Worm (Caenorhabditis elegans) whole organism, mixed stage, embryonic: ENCODE measurements around the gene D2045.9.
A peak's percentile ranks its signal among the peaks of the same experiment; 100 is the strongest.

Experiments
- M03D4.4 ChIP-seq: sonication (generic microtip); optimal IDR thresholded peaks from 2 replicates; lab custom pipeline; 2017; ENCODE audit warnings: mild to moderate bottlenecking, missing genetic modification characterization, missing compliant biosample characterization
- bed-3 ChIP-seq: fragments of 200-800 bp; sonication (Bioruptor generic); optimal IDR thresholded peaks from 3 replicates; lab custom pipeline; 2018; ENCODE audit warnings: mild to moderate bottlenecking, missing genetic modification characterization, moderate library complexity, missing compliant biosample characterization
- blmp-1 ChIP-seq: fragments of 150-350 bp; optimal IDR thresholded peaks from 2 replicates; lab custom pipeline; 2014; ENCODE audit warnings: missing biosample characterization, missing genetic modification characterization
- ceh-39 ChIP-seq: fragments of 150-350 bp; optimal IDR thresholded peaks from 2 replicates; lab custom pipeline; 2014; ENCODE audit warnings: missing biosample characterization, missing genetic modification characterization
- ceh-43 ChIP-seq: fragments of 200-800 bp; sonication (Bioruptor generic); optimal IDR thresholded peaks from 2 replicates; lab custom pipeline; 2018; ENCODE audit warnings: mild to moderate bottlenecking, missing genetic modification characterization, moderate library complexity, missing compliant biosample characterization
- ceh-83 ChIP-seq: fragments of 200-800 bp; sonication (Bioruptor generic); optimal IDR thresholded peaks from 2 replicates; lab custom pipeline; 2018; ENCODE audit warnings: mild to moderate bottlenecking, missing genetic modification characterization, missing compliant biosample characterization
- ces-1 ChIP-seq: fragments of 150-350 bp; optimal IDR thresholded peaks from 2 replicates; lab custom pipeline; 2014; ENCODE audit warnings: missing biosample characterization, missing genetic modification reagents, missing genetic modification characterization
- cnd-1 ChIP-seq: fragments of 200-800 bp; sonication (Bioruptor generic); optimal IDR thresholded peaks from 2 replicates; lab custom pipeline; 2018; ENCODE audit warnings: mild to moderate bottlenecking, missing genetic modification characterization, missing compliant biosample characterization
- drap-1 ChIP-seq: fragments of 200-800 bp; sonication (Bioruptor generic); optimal IDR thresholded peaks from 3 replicates; lab custom pipeline; 2018; ENCODE audit warnings: mild to moderate bottlenecking, missing genetic modification characterization, missing compliant biosample characterization
- elt-1 ChIP-seq: sonication (generic microtip); optimal IDR thresholded peaks from 2 replicates; lab custom pipeline; 2017; ENCODE audit warnings: missing genetic modification characterization, mild to moderate bottlenecking, missing compliant biosample characterization, antibody characterized with exemption, moderate library complexity, borderline replicate concordance; ENCODE audit not compliant: insufficient read depth
- elt-3 ChIP-seq: fragments of 150-350 bp; optimal IDR thresholded peaks from 2 replicates; lab custom pipeline; 2014; ENCODE audit warnings: missing biosample characterization, missing genetic modification characterization
- flh-1 ChIP-seq: fragments of 200-800 bp; sonication (Bioruptor generic); optimal IDR thresholded peaks from 2 replicates; lab custom pipeline; 2018; ENCODE audit warnings: mild to moderate bottlenecking, missing genetic modification characterization, moderate library complexity, missing compliant biosample characterization
- ham-2 ChIP-seq: fragments of 200-800 bp; sonication (Bioruptor generic); optimal IDR thresholded peaks from 2 replicates; lab custom pipeline; 2018; ENCODE audit warnings: mild to moderate bottlenecking, missing genetic modification characterization, missing compliant biosample characterization
- hlh-1 ChIP-seq: fragments of 150-350 bp; optimal IDR thresholded peaks from 2 replicates; lab custom pipeline; 2014; ENCODE audit warnings: missing biosample characterization, missing genetic modification reagents, missing genetic modification characterization
- lin-13 ChIP-seq: fragments of 150-350 bp; optimal IDR thresholded peaks from 2 replicates; lab custom pipeline; 2014; ENCODE audit warnings: missing biosample characterization, missing genetic modification characterization
- lin-32 ChIP-seq: fragments of 200-800 bp; sonication (Bioruptor generic); optimal IDR thresholded peaks from 2 replicates; lab custom pipeline; 2018; ENCODE audit warnings: mild to moderate bottlenecking, missing genetic modification characterization, missing compliant biosample characterization
- lsy-2 ChIP-seq: fragments of 150-350 bp; optimal IDR thresholded peaks from 2 replicates; lab custom pipeline; 2014; ENCODE audit warnings: missing biosample characterization, missing genetic modification characterization
- mab-5 ChIP-seq: fragments of 150-350 bp; optimal IDR thresholded peaks from 2 replicates; lab custom pipeline; 2014; ENCODE audit warnings: missing biosample characterization, missing genetic modification characterization
- mep-1 ChIP-seq: fragments of 150-350 bp; optimal IDR thresholded peaks from 2 replicates; lab custom pipeline; 2017; ENCODE audit warnings: missing biosample characterization, missing genetic modification reagents, missing genetic modification characterization, inconsistent platforms
- mls-2 ChIP-seq: sonication (generic microtip); optimal IDR thresholded peaks from 2 replicates; lab custom pipeline; 2016; ENCODE audit warnings: mild to moderate bottlenecking, missing genetic modification characterization, moderate library complexity, missing compliant biosample characterization
- nhr-12 ChIP-seq: fragments of 150-350 bp; optimal IDR thresholded peaks from 2 replicates; lab custom pipeline; 2014; ENCODE audit warnings: missing biosample characterization, missing genetic modification characterization
- nhr-2 ChIP-seq: fragments of 150-350 bp; optimal IDR thresholded peaks from 2 replicates; lab custom pipeline; 2014; ENCODE audit warnings: missing biosample characterization, missing genetic modification characterization
- nhr-237 ChIP-seq: fragments of 150-350 bp; optimal IDR thresholded peaks from 2 replicates; lab custom pipeline; 2014; ENCODE audit warnings: missing biosample characterization, missing genetic modification characterization
- nhr-28 ChIP-seq: fragments of 150-350 bp; optimal IDR thresholded peaks from 2 replicates; lab custom pipeline; 2014; ENCODE audit warnings: missing biosample characterization, missing genetic modification characterization
- nhr-76 ChIP-seq: sonication (generic microtip); optimal IDR thresholded peaks from 2 replicates; lab custom pipeline; 2017; ENCODE audit warnings: missing biosample characterization, missing genetic modification characterization
- pha-4 ChIP-seq: fragments of 150-350 bp; optimal IDR thresholded peaks from 2 replicates; lab custom pipeline; 2018; ENCODE audit warnings: missing biosample characterization, missing genetic modification reagents, missing genetic modification characterization
- sem-2 ChIP-seq: fragments of 200-800 bp; sonication (Bioruptor generic); optimal IDR thresholded peaks from 2 replicates; lab custom pipeline; 2018; ENCODE audit warnings: mild to moderate bottlenecking, missing genetic modification characterization, missing compliant biosample characterization
- snpc-4 ChIP-seq: fragments of 150-350 bp; optimal IDR thresholded peaks from 2 replicates; lab custom pipeline; 2014; ENCODE audit warnings: missing biosample characterization, missing genetic modification characterization
- sptf-1 ChIP-seq: sonication (generic microtip); optimal IDR thresholded peaks from 2 replicates; lab custom pipeline; 2017; ENCODE audit warnings: mild to moderate bottlenecking, missing genetic modification characterization, moderate library complexity, missing compliant biosample characterization
- tbx-8 ChIP-seq: fragments of 200-800 bp; sonication (Bioruptor generic); optimal IDR thresholded peaks from 2 replicates; lab custom pipeline; 2018; ENCODE audit warnings: mild to moderate bottlenecking, missing genetic modification characterization, moderate library complexity, missing compliant biosample characterization
- unc-120 ChIP-seq: sonication (generic microtip); optimal IDR thresholded peaks from 2 replicates; lab custom pipeline; 2017; ENCODE audit warnings: missing genetic modification characterization, missing compliant biosample characterization; ENCODE audit not compliant: poor library complexity, severe bottlenecking
- unc-39 ChIP-seq: fragments of 150-350 bp; optimal IDR thresholded peaks from 2 replicates; lab custom pipeline; 2014; ENCODE audit warnings: missing biosample characterization, missing genetic modification characterization
- unc-62 ChIP-seq: fragments of 150-350 bp; optimal IDR thresholded peaks from 2 replicates; lab custom pipeline; 2014; ENCODE audit warnings: missing biosample characterization, missing genetic modification reagents, missing genetic modification characterization
- zip-8 ChIP-seq: fragments of 150-350 bp; optimal IDR thresholded peaks from 2 replicates; lab custom pipeline; 2014; ENCODE audit warnings: missing biosample characterization, missing genetic modification characterization
- ztf-11 ChIP-seq: fragments of 150-350 bp; optimal IDR thresholded peaks from 2 replicates; lab custom pipeline; 2014; ENCODE audit warnings: missing biosample characterization, missing genetic modification characterization

The D2045.9 gene

ce11 chrIII:10505943-10506698, 31.1 kb downstream of the D2045.9 start:
- TF ChIP-seq bed-3 (GFP tag; lab: Kevin White, UChicago) (no peak), nhr-12 (tag; lab: Kevin White, UChicago) (no peak), ceh-43 (GFP tag; lab: Kevin White, UChicago) (no peak), unc-62 (GFP tag; lab: Kevin White, UChicago) (no peak), cnd-1 (tag; lab: Kevin White, UChicago) (no peak), mls-2 (tag; lab: Kevin White, UChicago) (no peak), ceh-83 (GFP tag; lab: Kevin White, UChicago) (no peak), nhr-237 (tag; lab: Kevin White, UChicago) (no peak), ces-1 (GFP tag; lab: Kevin White, UChicago) (no peak), hlh-1 (tag; lab: Kevin White, UChicago) (no peak), sptf-1 (tag; lab: Kevin White, UChicago) (no peak), M03D4.4 (no peak), ztf-11 (tag; lab: Kevin White, UChicago) (no peak), nhr-28 (tag; lab: Kevin White, UChicago) (no peak), lin-32 (GFP tag; lab: Kevin White, UChicago) (no peak), zip-8 (tag; lab: Kevin White, UChicago) (no peak), ham-2 (GFP tag; lab: Kevin White, UChicago) (no peak)

- TF ChIP-seq sptf-1 (tag; lab: Kevin White, UChicago) (no peak), unc-120 (no peak), ham-2 (GFP tag; lab: Kevin White, UChicago) (no peak), nhr-28 (tag; lab: Kevin White, UChicago) (no peak), blmp-1 (tag; lab: Kevin White, UChicago) (no peak), ceh-43 (GFP tag; lab: Kevin White, UChicago) (no peak), ztf-11 (tag; lab: Kevin White, UChicago) (no peak), flh-1 (no peak), elt-1 (tag; lab: Kevin White, UChicago) (no peak), tbx-8 (GFP tag; lab: Kevin White, UChicago) (no peak), nhr-12 (tag; lab: Kevin White, UChicago) (no peak), ces-1 (GFP tag; lab: Kevin White, UChicago) (peak; percentile 44), ceh-83 (GFP tag; lab: Kevin White, UChicago) (no peak), nhr-76 (no peak), elt-3 (no peak), nhr-237 (tag; lab: Kevin White, UChicago) (peak; percentile 48), zip-8 (tag; lab: Kevin White, UChicago) (no peak), M03D4.4 (no peak), sem-2 (GFP tag; lab: Kevin White, UChicago) (no peak), hlh-1 (tag; lab: Kevin White, UChicago) (peak; percentile 21), cnd-1 (tag; lab: Kevin White, UChicago) (no peak), unc-62 (GFP tag; lab: Kevin White, UChicago) (no peak), unc-39 (tag; lab: Kevin White, UChicago) (no peak), snpc-4 (tag; lab: Kevin White, UChicago) (no peak), mep-1 (tag; lab: Kevin White, UChicago) (peak; percentile 72), bed-3 (GFP tag; lab: Kevin White, UChicago) (no peak), mab-5 (tag; lab: Kevin White, UChicago) (no peak), ceh-39 (tag; lab: Kevin White, UChicago) (peak; percentile 24), pha-4 (tag; lab: Kevin White, UChicago) (peak; percentile 50), lin-32 (GFP tag; lab: Kevin White, UChicago) (no peak), mls-2 (tag; lab: Kevin White, UChicago) (no peak), lsy-2 (tag; lab: Kevin White, UChicago) (peak; percentile 61), drap-1 (no peak), lin-13 (peak; percentile 47), nhr-2 (no peak)
These were observed 31.7 kb downstream of the D2045.9 start, which contains the start of the genes sip-1 and sly-1 for ce11 chrIII:10506699-10507248. TSS of gene sip-1 (minus strand) at chrIII:10506801. TSS of gene sly-1 (plus strand) at chrIII:10507058.
